Comparison of ENCODE assay signal across 2 fruit fly cellular contexts in the genomic region with DNA sequence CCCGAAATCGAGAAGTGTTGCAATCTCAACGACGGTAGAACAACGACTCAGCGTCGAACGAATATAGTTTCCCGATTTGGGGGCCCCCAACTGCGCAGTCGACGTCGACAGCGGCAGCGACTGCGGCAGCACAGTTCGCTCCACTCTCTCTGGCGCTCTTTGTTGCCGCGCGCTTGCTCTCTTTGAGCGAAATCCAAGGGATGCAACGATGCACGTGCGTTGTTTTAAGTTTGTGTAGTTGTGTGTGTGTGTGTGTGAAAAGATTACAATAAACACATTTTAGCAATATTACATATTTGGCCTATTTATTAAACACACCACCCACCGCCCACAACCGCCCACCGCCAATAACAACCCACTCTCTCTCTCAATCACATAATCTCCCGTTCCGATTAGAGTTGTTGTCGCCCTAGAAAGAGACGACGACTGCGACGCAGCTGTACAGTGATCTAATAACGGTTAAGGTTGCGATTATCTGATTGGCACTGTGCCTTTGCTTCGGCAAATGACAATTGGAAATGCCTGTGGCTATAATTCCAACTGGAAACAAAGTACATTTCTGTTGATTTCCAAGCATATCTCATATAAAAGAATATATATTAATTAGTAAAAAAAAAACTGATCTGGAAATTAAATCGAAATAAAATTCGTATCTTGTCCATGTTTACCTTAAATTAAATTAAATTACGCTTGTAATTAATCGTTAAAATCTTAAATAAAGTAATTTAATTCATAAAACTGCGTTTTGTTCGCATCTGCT.
A peak's percentile ranks its signal among the peaks of the same experiment; 100 is the strongest.
TF ChIP-seq lines count a peak whose summit lies in the region.

No protein-coding gene starts in this region.

TF ChIP-seq in whole organism, adult, 20 proteins besides CTCF, POLR2A, EP300 and RAD21 (continued from another document):
- TF ChIP-seq bab1 (GFP tag; optimal IDR thresholded peaks at IDR 0.05; lab: Kevin White, UChicago) (no peak), CG7101 (tag; optimal IDR thresholded peaks at IDR 0.05; lab: Kevin White, UChicago) (no peak), pad (GFP tag; optimal IDR thresholded peaks at IDR 0.05; lab: Kevin White, UChicago) (no peak), Crg-1 (GFP tag; optimal IDR thresholded peaks at IDR 0.05; lab: Kevin White, UChicago) (no peak)

TF ChIP-seq in whole organism, embryonic, 481 proteins besides CTCF, POLR2A, EP300 and RAD21 (continued from another document and continues in another):
- no peak for TF ChIP-seq lov (optimal IDR thresholded peaks at IDR 0.05; lab: Kevin White, UChicago)
- TF ChIP-seq lov (GFP tag; IDR thresholded peaks at IDR 0.05; lab: Robert Waterston, UW), result no peak
- no peak for TF ChIP-seq CG10147 (GFP tag; optimal IDR thresholded peaks at IDR 0.05; lab: Kevin White, UChicago)
- TF ChIP-seq CG13287 (GFP tag; IDR thresholded peaks at IDR 0.05; lab: Robert Waterston, UW; ENCODE audit: partially characterized antibody), result peak; percentile 35; the same call in 1 of the 2 replicates
- peak; percentile 5 for TF ChIP-seq CG17385 (GFP tag; optimal IDR thresholded peaks at IDR 0.05; lab: Kevin White, UChicago)
- TF ChIP-seq CG18011 (GFP tag; optimal IDR thresholded peaks at IDR 0.05; lab: Kevin White, UChicago), result no peak
- TF ChIP-seq CG18476 (GFP tag; optimal IDR thresholded peaks at IDR 0.05; lab: Kevin White, UChicago), result peak; percentile 6
- peak; percentile 4 for TF ChIP-seq Dek (tag; optimal IDR thresholded peaks at IDR 0.05; lab: Kevin White, UChicago)
- no peak for TF ChIP-seq NC2α (GFP tag; optimal IDR thresholded peaks at IDR 0.05; lab: Kevin White, UChicago)
- TF ChIP-seq CG11504 (tag; optimal IDR thresholded peaks at IDR 0.05; lab: Kevin White, UChicago), result peak; percentile 33
- peak; percentile 65 for TF ChIP-seq zen (tag; optimal IDR thresholded peaks at IDR 0.05; lab: Kevin White, UChicago)
- no peak for TF ChIP-seq psq (GFP tag; optimal IDR thresholded peaks at IDR 0.05; lab: Kevin White, UChicago)
- peak; percentile 11 for TF ChIP-seq trem (tag; optimal IDR thresholded peaks at IDR 0.05; lab: Kevin White, UChicago)
- TF ChIP-seq CG3281 (GFP tag; optimal IDR thresholded peaks at IDR 0.05; lab: Kevin White, UChicago), result peak; percentile 2
- TF ChIP-seq exex (tag; optimal IDR thresholded peaks at IDR 0.05; lab: Kevin White, UChicago), result peak; percentile 56
- TF ChIP-seq CG10209 (GFP tag; optimal IDR thresholded peaks at IDR 0.05; lab: Kevin White, UChicago), result peak; percentile 39
- TF ChIP-seq Fer2 (tag; optimal IDR thresholded peaks at IDR 0.05; lab: Kevin White, UChicago), result no peak
- TF ChIP-seq ind (GFP tag; optimal IDR thresholded peaks at IDR 0.05; lab: Kevin White, UChicago), result peak; percentile 26
- TF ChIP-seq Pdp1 (GFP tag; optimal IDR thresholded peaks at IDR 0.05; lab: Kevin White, UChicago), result peak in 1 of 2 experiments; percentile 41
- TF ChIP-seq kni (GFP tag; optimal IDR thresholded peaks at IDR 0.05; lab: Kevin White, UChicago), result no peak
- TF ChIP-seq CG32532 (GFP tag; IDR thresholded peaks at IDR 0.05; lab: Robert Waterston, UW), result no peak
- peak; percentile 70 for TF ChIP-seq CG7556 (GFP tag; optimal IDR thresholded peaks at IDR 0.05; lab: Kevin White, UChicago)
- TF ChIP-seq salm (tag; optimal IDR thresholded peaks at IDR 0.05; lab: Kevin White, UChicago), result peak; percentile 20
- peak; percentile 19 for TF ChIP-seq CG1832 (GFP tag; optimal IDR thresholded peaks at IDR 0.05; lab: Kevin White, UChicago)
- TF ChIP-seq sens (GFP tag; lab: Kevin White, UChicago), result peak; percentile 84
- TF ChIP-seq CG12769 (tag; optimal IDR thresholded peaks at IDR 0.05; lab: Kevin White, UChicago), result peak; percentile 62
- TF ChIP-seq sna (GFP tag; IDR thresholded peaks at IDR 0.05; lab: Robert Waterston, UW; ENCODE audit: partially characterized antibody), result peak; percentile 55; the same call in 1 of the 2 replicates
- no peak for TF ChIP-seq aop (GFP tag; IDR thresholded peaks at IDR 0.05; lab: Robert Waterston, UW)
- TF ChIP-seq Hr3 (GFP tag; optimal IDR thresholded peaks at IDR 0.05; lab: Kevin White, UChicago), result peak; percentile 33
- peak; percentile 30 for TF ChIP-seq Hmr (GFP tag; optimal IDR thresholded peaks at IDR 0.05; lab: Kevin White, UChicago)
- TF ChIP-seq Hand (GFP tag; optimal IDR thresholded peaks at IDR 0.05; lab: Kevin White, UChicago), result peak; percentile 30
- TF ChIP-seq Ets65A (GFP tag; lab: Kevin White, UChicago), result no peak
- peak; percentile 50; the same call in 2 of the 3 replicates for TF ChIP-seq ci (GFP tag; IDR thresholded peaks at IDR 0.05; lab: Robert Waterston, UW)
- peak; percentile 75 for TF ChIP-seq grn (GFP tag; optimal IDR thresholded peaks at IDR 0.05; lab: Kevin White, UChicago)
- peak; percentile 7 for TF ChIP-seq Ssrp (tag; optimal IDR thresholded peaks at IDR 0.05; lab: Kevin White, UChicago)
- peak; percentile 39; the same call in 1 of the 2 replicates for TF ChIP-seq GATAe (GFP tag; conservative IDR thresholded peaks at IDR 0.05; lab: Robert Waterston, UW)
- peak; percentile 12 for TF ChIP-seq bcd (GFP tag; optimal IDR thresholded peaks at IDR 0.05; lab: Kevin White, UChicago)
- no peak for TF ChIP-seq CG8281 (tag; optimal IDR thresholded peaks at IDR 0.05; lab: Kevin White, UChicago)
- TF ChIP-seq Nf-YC (tag; optimal IDR thresholded peaks at IDR 0.05; lab: Kevin White, UChicago), result peak; percentile 61
- peak; percentile 28 to 94 for TF ChIP-seq insv (GFP tag; optimal IDR thresholded peaks at IDR 0.05; lab: Kevin White, UChicago)
- TF ChIP-seq stc (GFP tag; IDR thresholded peaks at IDR 0.05; lab: Robert Waterston, UW), result 0 out of 2 replicates have a peak, but pooled peaks have one; percentile 35
- no peak for TF ChIP-seq CG2129 (GFP tag; IDR thresholded peaks at IDR 0.05; lab: Robert Waterston, UW; ENCODE audit: partially characterized antibody)
- peak; percentile 9 for TF ChIP-seq odd (GFP tag; optimal IDR thresholded peaks at IDR 0.05; lab: Kevin White, UChicago)
- TF ChIP-seq CG13424 (tag; optimal IDR thresholded peaks at IDR 0.05; lab: Kevin White, UChicago), result peak; percentile 21
- no peak for TF ChIP-seq Ptx1 (GFP tag; IDR thresholded peaks at IDR 0.05; lab: Robert Waterston, UW)
- peak in 1 of 2 experiments; percentile 73 for TF ChIP-seq eve (GFP tag; optimal IDR thresholded peaks at IDR 0.05; lab: Kevin White, UChicago)
- TF ChIP-seq CG17359 (tag; optimal IDR thresholded peaks at IDR 0.05; lab: Kevin White, UChicago), result no peak
- no peak for TF ChIP-seq tgo (GFP tag; IDR thresholded peaks at IDR 0.05; lab: Robert Waterston, UW)
- peak; percentile 23 for TF ChIP-seq CG6765 (GFP tag; optimal IDR thresholded peaks at IDR 0.05; lab: Kevin White, UChicago)
- peak; percentile 92; the same call in 2 of the 4 replicates for TF ChIP-seq chinmo (GFP tag; IDR thresholded peaks at IDR 0.05; lab: Robert Waterston, UW; ENCODE audit: partially characterized antibody)
- TF ChIP-seq CG15011 (GFP tag; optimal IDR thresholded peaks at IDR 0.05; lab: Kevin White, UChicago), result no peak
- TF ChIP-seq CG15269 (tag; optimal IDR thresholded peaks at IDR 0.05; lab: Kevin White, UChicago), result peak; percentile 27
- TF ChIP-seq CG3995 (GFP tag; optimal IDR thresholded peaks at IDR 0.05; lab: Kevin White, UChicago), result peak; percentile 27
- TF ChIP-seq gfzf (GFP tag; optimal IDR thresholded peaks at IDR 0.05; lab: Kevin White, UChicago), result no peak
- no peak for TF ChIP-seq CG10654 (GFP tag; optimal IDR thresholded peaks at IDR 0.05; lab: Kevin White, UChicago)
- TF ChIP-seq Trl (optimal IDR thresholded peaks at IDR 0.05; lab: Kevin White, UChicago), result peak; percentile 95
- TF ChIP-seq Trl (GFP tag; optimal IDR thresholded peaks at IDR 0.05; lab: Kevin White, UChicago), result peak; percentile 18
- 0 out of 3 replicates have a peak, but pooled peaks have one; percentile 20 for TF ChIP-seq row (GFP tag; IDR thresholded peaks at IDR 0.05; lab: Robert Waterston, UW)
- peak; percentile 19 for TF ChIP-seq CG18599 (GFP tag; optimal IDR thresholded peaks at IDR 0.05; lab: Kevin White, UChicago)
- TF ChIP-seq H15 (GFP tag; IDR thresholded peaks at IDR 0.05; lab: Robert Waterston, UW), result no peak
- peak; percentile 12 for TF ChIP-seq fd64A (GFP tag; optimal IDR thresholded peaks at IDR 0.05; lab: Kevin White, UChicago)
- peak; percentile 4; the same call in 1 of the 2 replicates for TF ChIP-seq al (GFP tag; IDR thresholded peaks at IDR 0.05; lab: Robert Waterston, UW)
- peak; percentile 43 for TF ChIP-seq cg (GFP tag; optimal IDR thresholded peaks at IDR 0.05; lab: Kevin White, UChicago)
- TF ChIP-seq CG18262 (tag; optimal IDR thresholded peaks at IDR 0.05; lab: Kevin White, UChicago), result no peak
- 0 out of 2 replicates have a peak, but pooled peaks have one; percentile 21 for TF ChIP-seq Awh (GFP tag; IDR thresholded peaks at IDR 0.05; lab: Robert Waterston, UW)
- TF ChIP-seq phol (tag; optimal IDR thresholded peaks at IDR 0.05; lab: Kevin White, UChicago), result peak; percentile 2
- TF ChIP-seq B-H1 (GFP tag; IDR thresholded peaks at IDR 0.05; lab: Robert Waterston, UW), result no peak
- peak; percentile 31; the same call in 1 of the 2 replicates for TF ChIP-seq hbn (GFP tag; IDR thresholded peaks at IDR 0.05; lab: Robert Waterston, UW; ENCODE audit: partially characterized antibody)
- TF ChIP-seq cwo (GFP tag; optimal IDR thresholded peaks at IDR 0.05; lab: Kevin White, UChicago), result peak; percentile 24
- TF ChIP-seq HLHmδ (GFP tag; optimal IDR thresholded peaks at IDR 0.05; lab: Kevin White, UChicago), result peak; percentile 28
- peak; percentile 38 for TF ChIP-seq CoRest (tag; optimal IDR thresholded peaks at IDR 0.05; lab: Kevin White, UChicago)
- TF ChIP-seq scrt (GFP tag; optimal IDR thresholded peaks at IDR 0.05; lab: Kevin White, UChicago), result peak; percentile 21
- 0 out of 3 replicates have a peak, but pooled peaks have one; percentile 52 for TF ChIP-seq zen2 (GFP tag; IDR thresholded peaks at IDR 0.05; lab: Robert Waterston, UW; ENCODE audit: partially characterized antibody)
- peak; percentile 39 for TF ChIP-seq dmrt99B (tag; optimal IDR thresholded peaks at IDR 0.05; lab: Kevin White, UChicago)
- TF ChIP-seq CG13894 (tag; optimal IDR thresholded peaks at IDR 0.05; lab: Kevin White, UChicago), result peak; percentile 100
- TF ChIP-seq CG32767 (GFP tag; IDR thresholded peaks at IDR 0.05; lab: Robert Waterston, UW), result 0 out of 2 replicates have a peak, but pooled peaks have one; percentile 14
- no peak for TF ChIP-seq CG1233 (GFP tag; optimal IDR thresholded peaks at IDR 0.05; lab: Kevin White, UChicago)
- peak; percentile 64; the same call in 2 of the 3 replicates for TF ChIP-seq CG17361 (GFP tag; IDR thresholded peaks at IDR 0.05; lab: Robert Waterston, UW)
- TF ChIP-seq CG3726 (GFP tag; IDR thresholded peaks at IDR 0.05; lab: Robert Waterston, UW), result no peak
- TF ChIP-seq so (GFP tag; IDR thresholded peaks at IDR 0.05; lab: Robert Waterston, UW), result peak; percentile 37; the same call in 1 of the 3 replicates
- TF ChIP-seq CG14014 (GFP tag; IDR thresholded peaks at IDR 0.05; lab: Robert Waterston, UW), result peak; percentile 47
- TF ChIP-seq gem (tag; optimal IDR thresholded peaks at IDR 0.05; lab: Kevin White, UChicago), result peak; percentile 51
- TF ChIP-seq Max (GFP tag; optimal IDR thresholded peaks at IDR 0.05; lab: Kevin White, UChicago), result peak; percentile 6
- peak; percentile 35 for TF ChIP-seq nmo (GFP tag; optimal IDR thresholded peaks at IDR 0.05; lab: Kevin White, UChicago)
- no peak for TF ChIP-seq amos (GFP tag; IDR thresholded peaks at IDR 0.05; lab: Robert Waterston, UW; ENCODE audit: partially characterized antibody)
- 0 out of 2 replicates have a peak, but pooled peaks have one; percentile 13 for TF ChIP-seq danr (GFP tag; IDR thresholded peaks at IDR 0.05; lab: Robert Waterston, UW)
- no peak for TF ChIP-seq fd3F (GFP tag; optimal IDR thresholded peaks at IDR 0.05; lab: Kevin White, UChicago)
- TF ChIP-seq CG9437 (GFP tag; optimal IDR thresholded peaks at IDR 0.05; lab: Kevin White, UChicago), result peak; percentile 49
- TF ChIP-seq sr (GFP tag; IDR thresholded peaks at IDR 0.05; lab: Robert Waterston, UW), result 0 out of 3 replicates have a peak, but pooled peaks have one; percentile 11
- no peak for TF ChIP-seq kah (GFP tag; optimal IDR thresholded peaks at IDR 0.05; lab: Kevin White, UChicago)
- TF ChIP-seq grau (tag; optimal IDR thresholded peaks at IDR 0.05; lab: Kevin White, UChicago), result peak; percentile 43
- TF ChIP-seq CG10462 (GFP tag; optimal IDR thresholded peaks at IDR 0.05; lab: Kevin White, UChicago), result no peak
- no peak for TF ChIP-seq Ets97D (GFP tag; optimal IDR thresholded peaks at IDR 0.05; lab: Kevin White, UChicago)
- TF ChIP-seq Xrp1 (GFP tag; IDR thresholded peaks at IDR 0.05; lab: Robert Waterston, UW), result 0 out of 2 replicates have a peak, but pooled peaks have one; percentile 12
- no peak for TF ChIP-seq cad (GFP tag; optimal IDR thresholded peaks at IDR 0.05; lab: Kevin White, UChicago)
- no peak for TF ChIP-seq tx (GFP tag; optimal IDR thresholded peaks at IDR 0.05; lab: Kevin White, UChicago)
- peak; percentile 30 for TF ChIP-seq Oli (tag; optimal IDR thresholded peaks at IDR 0.05; lab: Kevin White, UChicago)
- TF ChIP-seq CG34224 (GFP tag; IDR thresholded peaks at IDR 0.05; lab: Robert Waterston, UW; ENCODE audit: partially characterized antibody), result peak; percentile 49; the same call in 1 of the 3 replicates
- TF ChIP-seq CG3163 (GFP tag; optimal IDR thresholded peaks at IDR 0.05; lab: Kevin White, UChicago), result peak; percentile 70
- no peak for TF ChIP-seq slp2 (GFP tag; optimal IDR thresholded peaks at IDR 0.05; lab: Kevin White, UChicago)
- TF ChIP-seq YL-1 (GFP tag; optimal IDR thresholded peaks at IDR 0.05; lab: Kevin White, UChicago), result no peak
- TF ChIP-seq CG16863 (GFP tag; optimal IDR thresholded peaks at IDR 0.05; lab: Kevin White, UChicago), result no peak
- peak; percentile 14 for TF ChIP-seq CG12071 (GFP tag; optimal IDR thresholded peaks at IDR 0.05; lab: Kevin White, UChicago)
- peak; percentile 25 for TF ChIP-seq CG13775 (GFP tag; optimal IDR thresholded peaks at IDR 0.05; lab: Kevin White, UChicago)
- TF ChIP-seq Deaf1 (tag; optimal IDR thresholded peaks at IDR 0.05; lab: Kevin White, UChicago), result peak; percentile 84
- TF ChIP-seq pros (GFP tag; optimal IDR thresholded peaks at IDR 0.05; lab: Kevin White, UChicago), result peak; percentile 17
- no peak for TF ChIP-seq Oaz (GFP tag; IDR thresholded peaks at IDR 0.05; lab: Robert Waterston, UW)
- peak; percentile 59 for TF ChIP-seq Med (GFP tag; lab: Kevin White, UChicago)
- TF ChIP-seq CG16779 (GFP tag; IDR thresholded peaks at IDR 0.05; lab: Robert Waterston, UW), result no peak
- TF ChIP-seq tio (GFP tag; optimal IDR thresholded peaks at IDR 0.05; lab: Kevin White, UChicago), result peak; percentile 51
- TF ChIP-seq tup (GFP tag; optimal IDR thresholded peaks at IDR 0.05; lab: Kevin White, UChicago), result no peak
- no peak for TF ChIP-seq wor (GFP tag; IDR thresholded peaks at IDR 0.05; lab: Robert Waterston, UW)
- TF ChIP-seq slbo (GFP tag; IDR thresholded peaks at IDR 0.05; lab: Robert Waterston, UW), result peak; percentile 26; the same call in 1 of the 2 replicates
- peak; percentile 74 for TF ChIP-seq mirr (GFP tag; optimal IDR thresholded peaks at IDR 0.05; lab: Kevin White, UChicago)
- no peak for TF ChIP-seq CG11247 (GFP tag; IDR thresholded peaks at IDR 0.05; lab: Robert Waterston, UW)
